Worm (Caenorhabditis elegans) whole organism, late embryonic: Measurements from ENCODE around the gene nstp-9.

Experiments used
- K02D7.2 ChIP-seq: sonication (generic microtip); optimal IDR thresholded peaks from 2 replicates; lab custom pipeline; 2017; ENCODE audit warnings: mild to moderate bottlenecking, missing genetic modification characterization, missing compliant biosample characterization
- dve-1 ChIP-seq: sonication (generic microtip); optimal IDR thresholded peaks from 2 replicates; lab custom pipeline; 2017; ENCODE audit warnings: antibody characterized with exemption, mild to moderate bottlenecking, missing genetic modification characterization, missing compliant biosample characterization
- fkh-10 ChIP-seq: fragments of 150-350 bp; optimal IDR thresholded peaks from 2 replicates; lab custom pipeline; 2014; ENCODE audit warnings: missing biosample characterization, missing genetic modification reagents, missing genetic modification characterization
- hlh-30 ChIP-seq: sonication (generic microtip); optimal IDR thresholded peaks from 2 replicates; lab custom pipeline; 2017; ENCODE audit warnings: antibody characterized with exemption, missing genetic modification characterization, missing compliant biosample characterization; ENCODE audit not compliant: insufficient read depth
- hlh-6 ChIP-seq: sonication (generic microtip); optimal IDR thresholded peaks from 2 replicates; lab custom pipeline; 2016; ENCODE audit warnings: missing genotype, missing genetic modification characterization, missing compliant biosample characterization
- lin-11 ChIP-seq: fragments of 200-800 bp; sonication (Bioruptor generic); optimal IDR thresholded peaks from 2 replicates; lab custom pipeline; 2018; ENCODE audit warnings: mild to moderate bottlenecking, missing genetic modification characterization, missing compliant biosample characterization
- nhr-11 ChIP-seq: fragments of 150-350 bp; optimal IDR thresholded peaks from 2 replicates; lab custom pipeline; 2014; ENCODE audit warnings: missing biosample characterization, missing genetic modification characterization
- pag-3 ChIP-seq: sonication (generic microtip); optimal IDR thresholded peaks from 2 replicates; lab custom pipeline; 2016; ENCODE audit warnings: missing compliant biosample characterization, missing genetic modification characterization, borderline replicate concordance
- pqm-1 ChIP-seq: sonication (generic microtip); optimal IDR thresholded peaks from 2 replicates; lab custom pipeline; 2016; ENCODE audit warnings: missing genetic modification characterization, missing compliant biosample characterization
- unc-86 ChIP-seq: sonication (generic microtip); optimal IDR thresholded peaks from 2 replicates; lab custom pipeline; 2016; ENCODE audit warnings: missing genetic modification characterization, missing compliant biosample characterization

DNA sequence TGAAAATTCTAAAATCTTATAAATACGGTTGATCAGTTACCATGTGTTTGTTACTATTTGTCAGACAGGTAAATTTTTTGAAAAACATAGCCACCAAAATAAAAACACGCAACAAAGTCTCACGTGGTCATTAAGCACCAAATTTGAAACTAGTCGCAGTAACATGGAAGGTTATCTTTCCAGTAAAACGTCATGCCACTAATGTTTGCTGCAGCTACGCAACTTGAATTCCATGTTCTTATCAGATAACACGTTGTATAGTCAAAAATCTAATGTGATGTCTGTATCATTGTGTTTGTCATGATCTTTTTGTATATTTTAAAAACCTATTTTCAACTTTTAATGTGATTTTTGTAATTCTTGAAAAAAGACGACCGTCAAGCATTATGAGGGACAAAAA, 17.7 kb downstream of the nstp-9 start:
- no peak for TF ChIP-seq lin-11 (tag; lab: Kevin White, UChicago)
- TF ChIP-seq dve-1 (tag; lab: Kevin White, UChicago) = no peak
- TF ChIP-seq fkh-10 (GFP tag; lab: Kevin White, UChicago) = no peak
- no peak for TF ChIP-seq pag-3 (tag; lab: Kevin White, UChicago)
- no peak for TF ChIP-seq hlh-30 (tag; lab: Kevin White, UChicago)
- no peak for TF ChIP-seq nhr-11 (tag; lab: Kevin White, UChicago)
- TF ChIP-seq K02D7.2 = no peak
- no peak for TF ChIP-seq unc-86
- TF ChIP-seq pqm-1 (tag; lab: Kevin White, UChicago) = no peak
- no peak for TF ChIP-seq hlh-6 (tag; lab: Kevin White, UChicago)
